Worm (Caenorhabditis elegans) whole organism, L2 larva: ENCODE data around the gene C05A2.4.

Experiments used
- ama-1 ChIP-seq: fragments of 150-350 bp; optimal IDR thresholded peaks from 2 replicates; lab custom pipeline; 2018; ENCODE audit warnings: inconsistent platforms
- blmp-1 ChIP-seq: sonication (generic microtip); optimal IDR thresholded peaks from 2 replicates; lab custom pipeline; 2017; ENCODE audit warnings: missing genetic modification characterization, mild to moderate bottlenecking, missing compliant biosample characterization, antibody characterized with exemption, moderate library complexity; ENCODE audit not compliant: insufficient read depth
- dmd-4 ChIP-seq: sonication (generic microtip); optimal IDR thresholded peaks from 2 replicates; lab custom pipeline; 2017; ENCODE audit warnings: missing biosample characterization, missing genetic modification characterization
- lin-39 ChIP-seq: fragments of 150-350 bp; optimal IDR thresholded peaks from 2 replicates; lab custom pipeline; 2014; ENCODE audit warnings: missing biosample characterization, missing genetic modification reagents, missing genetic modification characterization
- nhr-11 ChIP-seq: fragments of 150-350 bp; optimal IDR thresholded peaks from 2 replicates; lab custom pipeline; 2014; ENCODE audit warnings: missing biosample characterization, missing genetic modification characterization
- nhr-237 ChIP-seq: fragments of 150-350 bp; optimal IDR thresholded peaks from 2 replicates; lab custom pipeline; 2014; ENCODE audit warnings: missing biosample characterization, missing genetic modification characterization
- skn-1 ChIP-seq: sonication (generic microtip); optimal IDR thresholded peaks from 2 replicates; lab custom pipeline; 2017; ENCODE audit warnings: missing biosample characterization, missing genetic modification characterization
- snpc-4 ChIP-seq: fragments of 150-350 bp; optimal IDR thresholded peaks from 2 replicates; lab custom pipeline; 2014; ENCODE audit warnings: missing biosample characterization, missing genetic modification characterization
- unc-39 ChIP-seq: fragments of 150-350 bp; optimal IDR thresholded peaks from 2 replicates; lab custom pipeline; 2014; ENCODE audit warnings: missing biosample characterization, missing genetic modification characterization
- unc-62 ChIP-seq: fragments of 150-350 bp; optimal IDR thresholded peaks from 2 replicates; lab custom pipeline; 2014; ENCODE audit warnings: missing biosample characterization, missing genetic modification reagents, missing genetic modification characterization
- zag-1 ChIP-seq: fragments of 150-350 bp; optimal IDR thresholded peaks from 2 replicates; lab custom pipeline; 2014; ENCODE audit warnings: missing biosample characterization, missing genetic modification characterization
- ztf-11 ChIP-seq: sonication (generic microtip); optimal IDR thresholded peaks from 2 replicates; lab custom pipeline; 2017; ENCODE audit warnings: missing biosample characterization, missing genetic modification characterization

DNA sequence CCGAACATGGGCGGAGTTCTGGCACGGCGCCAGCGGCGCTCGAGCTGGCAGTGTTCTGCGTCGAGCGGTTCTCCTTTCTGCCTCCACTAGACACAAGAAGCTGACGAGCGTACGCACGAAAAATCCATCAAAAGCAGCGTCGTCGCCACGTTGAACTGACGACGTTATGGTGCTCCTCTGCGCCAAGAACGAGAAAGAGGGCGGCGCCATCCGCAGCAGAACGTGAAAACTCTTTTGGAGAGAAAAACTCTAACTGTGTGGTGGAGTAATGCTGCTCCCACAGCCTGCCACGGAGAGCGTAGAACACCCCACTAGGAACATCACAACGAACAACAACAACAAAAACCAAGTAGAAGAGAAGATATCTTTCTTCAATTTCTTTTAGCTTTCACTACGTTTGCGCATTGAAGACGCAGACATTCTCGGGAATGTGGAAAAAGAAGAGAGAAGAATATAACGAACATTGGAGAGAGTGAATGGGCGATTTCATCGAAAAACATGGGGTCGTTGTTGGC is 26.7 kb downstream of the C05A2.4 start:
- TF ChIP-seq unc-62 (GFP tag; lab: Kevin White, UChicago): no peak
- peak; percentile 90 for TF ChIP-seq blmp-1
- TF ChIP-seq unc-39 (tag; lab: Kevin White, UChicago): no peak
- TF ChIP-seq snpc-4: no peak
- TF ChIP-seq ztf-11 (tag; lab: Kevin White, UChicago): no peak
- TF ChIP-seq lin-39 (tag; lab: Kevin White, UChicago): no peak
- TF ChIP-seq skn-1 (tag; lab: Kevin White, UChicago): no peak
- TF ChIP-seq nhr-11: no peak
- peak; percentile 56 for TF ChIP-seq zag-1
- no peak for TF ChIP-seq ama-1 (lab: Kevin White, UChicago)
- TF ChIP-seq dmd-4 (tag; lab: Kevin White, UChicago): no peak
- TF ChIP-seq nhr-237 (tag; lab: Kevin White, UChicago): no peak
